Fruit fly (Drosophila melanogaster) whole organism, embryonic: Measurements from ENCODE around the gene CG5568.
A peak's percentile ranks its signal among the peaks of the same experiment; 100 is the strongest.

Experiments
- CG1024 ChIP-seq: fragments of 200-800 bp; sonication (Bioruptor generic); IDR thresholded peaks from 2 replicates; pipeline ENCODE4 v1.3.6; 2022; ENCODE audit warnings: missing biosample characterization, missing genetic modification characterization
- CG10431 ChIP-seq: fragments of 200-800 bp; sonication (Bioruptor generic); optimal IDR thresholded peaks from 3 replicates; lab custom pipeline; 2018; ENCODE audit warnings: missing biosample characterization, mild to moderate bottlenecking, missing genetic modification characterization
- CG10959 ChIP-seq: fragments of 200-800 bp; sonication (Bioruptor generic); IDR thresholded peaks from 2 replicates; pipeline ENCODE4 v1.3.6; 2022; ENCODE audit warnings: missing biosample characterization, missing genetic modification characterization
- CG10979 ChIP-seq: fragments of 200-800 bp; sonication (Bioruptor generic); optimal IDR thresholded peaks from 2 replicates; lab custom pipeline; 2018; ENCODE audit warnings: missing biosample characterization, mild to moderate bottlenecking, missing genetic modification characterization, moderate library complexity
- CG11085 ChIP-seq: fragments of 200-800 bp; sonication (Bioruptor generic); IDR thresholded peaks from 2 replicates; pipeline ENCODE4 v1.3.6; 2022; ENCODE audit warnings: missing biosample characterization, missing genetic modification characterization
- CG13775 ChIP-seq: fragments of 200-800 bp; sonication (Bioruptor generic); optimal IDR thresholded peaks from 3 replicates; lab custom pipeline; 2017; ENCODE audit warnings: missing biosample characterization, mild to moderate bottlenecking, missing genetic modification characterization
- CG13894 ChIP-seq: fragments of 200-800 bp; sonication (Bioruptor generic); optimal IDR thresholded peaks from 3 replicates; lab custom pipeline; 2018; ENCODE audit warnings: missing biosample characterization, mild to moderate bottlenecking, missing genetic modification characterization, moderate library complexity
- CG14860 ChIP-seq: fragments of 200-800 bp; sonication (Bioruptor generic); IDR thresholded peaks from 3 replicates; pipeline ENCODE4 v1.3.6; 2022; ENCODE audit warnings: missing biosample characterization, missing genetic modification characterization; ENCODE audit not compliant: partially characterized antibody
- CG16813 ChIP-seq: fragments of 200-800 bp; sonication (Bioruptor generic); IDR thresholded peaks from 3 replicates; pipeline ENCODE4 v1.3.6; 2022; ENCODE audit warnings: missing biosample characterization, missing genetic modification characterization; ENCODE audit not compliant: partially characterized antibody
- CG16863 ChIP-seq: fragments of 200-800 bp; sonication (Bioruptor generic); optimal IDR thresholded peaks from 3 replicates; lab custom pipeline; 2016; ENCODE audit warnings: missing biosample characterization, missing genetic modification characterization
- CG2202 ChIP-seq: fragments of 200-800 bp; sonication (Bioruptor generic); optimal IDR thresholded peaks from 2 replicates; lab custom pipeline; 2018; ENCODE audit warnings: missing biosample characterization, mild to moderate bottlenecking, missing genetic modification characterization
- CG2678 ChIP-seq: fragments of 200-800 bp; sonication (Bioruptor generic); optimal IDR thresholded peaks from 3 replicates; lab custom pipeline; 2019; ENCODE audit warnings: missing biosample characterization, mild to moderate bottlenecking, missing genetic modification characterization, moderate library complexity
- CG2712 ChIP-seq: fragments of 200-800 bp; optimal IDR thresholded peaks from 3 replicates; lab custom pipeline; 2019; ENCODE audit warnings: missing biosample characterization, mild to moderate bottlenecking, missing genetic modification characterization, moderate library complexity
- CG30020 ChIP-seq: fragments of 200-800 bp; optimal IDR thresholded peaks from 2 replicates; lab custom pipeline; 2019; ENCODE audit warnings: missing biosample characterization, mild to moderate bottlenecking, missing genetic modification characterization, moderate library complexity
- CG34224 ChIP-seq: fragments of 200-800 bp; sonication (Bioruptor generic); IDR thresholded peaks from 3 replicates; pipeline ENCODE4 v1.3.6; 2022; ENCODE audit warnings: missing biosample characterization, missing genetic modification characterization; ENCODE audit not compliant: partially characterized antibody
- CG4328 ChIP-seq: fragments of 200-800 bp; sonication (Bioruptor generic); optimal IDR thresholded peaks from 3 replicates; lab custom pipeline; 2017; ENCODE audit warnings: missing biosample characterization, missing genetic modification reagents, missing genetic modification characterization
- CG4424 ChIP-seq: fragments of 200-800 bp; sonication (Bioruptor generic); optimal IDR thresholded peaks from 3 replicates; lab custom pipeline; 2016; ENCODE audit warnings: missing biosample characterization, missing genetic modification characterization
- CG7357 ChIP-seq: fragments of 200-800 bp; sonication (Bioruptor generic); IDR thresholded peaks from 3 replicates; pipeline ENCODE4 v1.3.6; 2022; ENCODE audit warnings: missing biosample characterization, missing genetic modification characterization
- CG9932 ChIP-seq: fragments of 200-800 bp; sonication (Bioruptor generic); IDR thresholded peaks from 2 replicates; pipeline ENCODE4 v1.3.6; 2022; ENCODE audit warnings: missing biosample characterization, missing genetic modification characterization
- Chrac-16 ChIP-seq: fragments of 200-800 bp; sonication (Bioruptor generic); optimal IDR thresholded peaks from 3 replicates; lab custom pipeline; 2016; ENCODE audit warnings: missing biosample characterization, missing genetic modification characterization
- E2f2 ChIP-seq: fragments of 200-800 bp; sonication (Bioruptor generic); IDR thresholded peaks from 2 replicates; pipeline ENCODE4 v1.3.6; 2022; ENCODE audit warnings: missing biosample characterization, missing genetic modification characterization
- H15 ChIP-seq: fragments of 200-800 bp; sonication (Bioruptor generic); IDR thresholded peaks from 3 replicates; pipeline ENCODE4 v1.3.6; 2022; ENCODE audit warnings: missing biosample characterization, missing genetic modification characterization
- H2.0 ChIP-seq: fragments of 200-800 bp; sonication (Bioruptor generic); IDR thresholded peaks from 2 replicates; pipeline ENCODE4 v1.3.6; 2022; ENCODE audit warnings: missing biosample characterization, missing genetic modification characterization
- Hr39 ChIP-seq: fragments of >200 bp; optimal IDR thresholded peaks from 2 replicates; lab custom pipeline; 2017
- Kr ChIP-seq: fragments of 200-800 bp; sonication (Bioruptor generic); optimal IDR thresholded peaks from 2 replicates; lab custom pipeline; 2017; ENCODE audit warnings: missing biosample characterization, mild to moderate bottlenecking, missing genetic modification characterization
- Lim3 ChIP-seq: fragments of 200-800 bp; sonication (Bioruptor generic); IDR thresholded peaks from 2 replicates; pipeline ENCODE4 v1.3.6; 2022; ENCODE audit warnings: missing biosample characterization, missing genetic modification characterization
- MBD-R2 ChIP-seq: fragments of 200-800 bp; sonication (Bioruptor generic); IDR thresholded peaks from 2 replicates; pipeline ENCODE4 v1.3.6; 2022; ENCODE audit warnings: missing biosample characterization, missing genetic modification characterization
- MESR4 ChIP-seq: fragments of 200-800 bp; sonication (Bioruptor generic); optimal IDR thresholded peaks from 2 replicates; lab custom pipeline; 2018; ENCODE audit warnings: missing biosample characterization, mild to moderate bottlenecking, missing genetic modification characterization, moderate library complexity
- NFAT ChIP-seq: fragments of 200-800 bp; sonication (Bioruptor generic); IDR thresholded peaks from 2 replicates; pipeline ENCODE4 v1.3.6; 2022; ENCODE audit warnings: missing biosample characterization, missing genetic modification characterization
- Rx ChIP-seq: fragments of 200-800 bp; sonication (Bioruptor generic); IDR thresholded peaks from 2 replicates; pipeline ENCODE4 v1.3.6; 2022; ENCODE audit warnings: missing biosample characterization, missing genetic modification characterization
- Sin3A ChIP-seq: fragments of >200 bp; optimal IDR thresholded peaks from 2 replicates; lab custom pipeline; 2018
- Xrp1 ChIP-seq: fragments of 200-800 bp; sonication (Bioruptor generic); IDR thresholded peaks from 2 replicates; pipeline ENCODE4 v1.3.6; 2022; ENCODE audit warnings: missing biosample characterization, missing genetic modification characterization
- YL-1 ChIP-seq: fragments of 200-800 bp; sonication (Bioruptor generic); optimal IDR thresholded peaks from 3 replicates; lab custom pipeline; 2017; ENCODE audit warnings: missing biosample characterization, mild to moderate bottlenecking, missing genetic modification characterization
- abd-A ChIP-seq: fragments of 200-800 bp; sonication (Bioruptor generic); optimal IDR thresholded peaks from 3 replicates; lab custom pipeline; 2019; ENCODE audit warnings: missing biosample characterization, mild to moderate bottlenecking, missing genetic modification characterization, moderate library complexity
- crc ChIP-seq: fragments of 200-800 bp; sonication (Bioruptor generic); optimal IDR thresholded peaks from 2 replicates; lab custom pipeline; 2016; ENCODE audit warnings: missing biosample characterization, missing genetic modification characterization
- dimm ChIP-seq: fragments of 200-800 bp; sonication (Bioruptor generic); IDR thresholded peaks from 2 replicates; pipeline ENCODE4 v1.3.6; 2022; ENCODE audit warnings: missing biosample characterization, missing genetic modification characterization
- dpn ChIP-seq, 2 experiments: fragments of 200-800 bp; sonication (Bioruptor generic); optimal IDR thresholded peaks; 3 replicates each; lab custom pipeline; 2016; ENCODE audit warnings: missing biosample characterization in 2 of 2, missing genetic modification characterization in 2 of 2
- ems ChIP-seq: fragments of 200-800 bp; sonication (Bioruptor generic); optimal IDR thresholded peaks from 3 replicates; lab custom pipeline; 2016; ENCODE audit warnings: missing biosample characterization, missing genetic modification characterization
- gem ChIP-seq: fragments of 200-800 bp; sonication (Bioruptor generic); optimal IDR thresholded peaks from 2 replicates; lab custom pipeline; 2019; ENCODE audit warnings: missing biosample characterization, mild to moderate bottlenecking, missing genetic modification characterization, moderate library complexity
- gro ChIP-seq: fragments of 200-800 bp; sonication (Bioruptor generic); optimal IDR thresholded peaks from 2 replicates; lab custom pipeline; 2016; ENCODE audit warnings: missing biosample characterization, missing genetic modification characterization
- ken ChIP-seq: fragments of 200-800 bp; sonication (Bioruptor generic); IDR thresholded peaks from 3 replicates; pipeline ENCODE4 v1.3.6; 2022; ENCODE audit warnings: missing biosample characterization, missing genetic modification characterization
- lmd ChIP-seq: fragments of 200-800 bp; sonication (Bioruptor generic); IDR thresholded peaks from 2 replicates; pipeline ENCODE4 v1.3.6; 2022; ENCODE audit warnings: missing biosample characterization, missing genetic modification characterization
- otp ChIP-seq: fragments of 200-800 bp; sonication (Bioruptor generic); IDR thresholded peaks from 3 replicates; pipeline ENCODE4, ENCODE4 v1.3.6; 2022; ENCODE audit warnings: missing biosample characterization, missing genetic modification characterization
- pfk ChIP-seq: fragments of 200-800 bp; sonication (Bioruptor generic); optimal IDR thresholded peaks from 2 replicates; lab custom pipeline; 2018; ENCODE audit warnings: missing biosample characterization, mild to moderate bottlenecking, missing genetic modification characterization, moderate library complexity
- pnt ChIP-seq: fragments of 200-800 bp; sonication (Bioruptor generic); optimal IDR thresholded peaks from 3 replicates; lab custom pipeline; 2016; ENCODE audit warnings: missing biosample characterization, missing genetic modification characterization
- slou ChIP-seq: fragments of 200-800 bp; sonication (Bioruptor generic); optimal IDR thresholded peaks from 3 replicates; lab custom pipeline; 2016; ENCODE audit warnings: missing biosample characterization, missing genetic modification characterization
- stwl ChIP-seq: fragments of 200-800 bp; sonication (Bioruptor generic); optimal IDR thresholded peaks from 3 replicates; lab custom pipeline; 2018; ENCODE audit warnings: missing biosample characterization, mild to moderate bottlenecking, missing genetic modification characterization, moderate library complexity
- sug ChIP-seq: fragments of 200-800 bp; optimal IDR thresholded peaks from 2 replicates; lab custom pipeline; 2019; ENCODE audit warnings: missing biosample characterization, mild to moderate bottlenecking, missing genetic modification characterization, moderate library complexity
- tll ChIP-seq, 2 experiments: fragments of 200-800 bp in 1 of 2; fragments of >200 bp in 1 of 2; sonication (Bioruptor generic) in 1 of 2; optimal IDR thresholded peaks; 2 replicates each; lab custom pipeline; 2017 to 2019; ENCODE audit warnings: missing biosample characterization in 2 of 2, missing genetic modification characterization in 2 of 2, mild to moderate bottlenecking in 1 of 2, moderate library complexity in 1 of 2
- toy ChIP-seq: fragments of 200-800 bp; sonication (Bioruptor generic); IDR thresholded peaks from 2 replicates; pipeline ENCODE4 v1.3.6; 2022; ENCODE audit warnings: missing biosample characterization, missing genetic modification characterization
- trem ChIP-seq: fragments of 200-800 bp; optimal IDR thresholded peaks from 3 replicates; lab custom pipeline; 2019; ENCODE audit warnings: missing biosample characterization, mild to moderate bottlenecking, missing genetic modification characterization, moderate library complexity
- trh ChIP-seq: fragments of 200-800 bp; sonication (Bioruptor generic); optimal IDR thresholded peaks from 2 replicates; lab custom pipeline; 2016; ENCODE audit warnings: missing biosample characterization, missing genetic modification characterization
- vnd ChIP-seq: fragments of 200-800 bp; sonication (Bioruptor generic); IDR thresholded peaks from 3 replicates; pipeline ENCODE4 v1.3.6; 2022; ENCODE audit warnings: missing biosample characterization, missing genetic modification characterization; ENCODE audit not compliant: partially characterized antibody

The CG5568 gene

DNA sequence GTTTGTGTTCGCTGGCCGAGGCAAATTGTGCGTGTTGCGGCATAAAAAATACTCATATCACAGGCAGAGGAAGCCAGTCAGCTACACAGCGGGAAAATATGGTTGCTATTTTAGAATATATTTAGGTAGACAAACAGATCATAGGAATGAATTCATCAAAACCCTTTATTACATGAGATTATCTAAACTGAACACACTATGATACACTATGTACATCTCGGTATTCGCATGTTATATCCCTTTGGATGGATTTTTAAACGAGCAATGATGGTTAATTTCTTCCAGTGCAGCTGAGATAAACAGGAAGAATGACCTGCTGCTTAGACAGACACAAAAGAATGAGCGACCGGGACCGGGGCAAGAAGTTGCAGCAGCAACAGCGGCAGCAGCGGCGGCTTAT, 14.4 kb upstream of the CG5568 start (continued):
- no peak for TF ChIP-seq CG14860 (GFP tag; lab: Robert Waterston, UW)
- TF ChIP-seq trh (GFP tag; lab: Kevin White, UChicago) = no peak
- no peak for TF ChIP-seq vnd (GFP tag; lab: Robert Waterston, UW)
- TF ChIP-seq Kr = peak; percentile 54
- TF ChIP-seq dimm (GFP tag; lab: Robert Waterston, UW) = no peak
- TF ChIP-seq sug (tag; lab: Kevin White, UChicago) = no peak
- TF ChIP-seq H15 = no peak
- no peak for TF ChIP-seq CG4328 (GFP tag; lab: Kevin White, UChicago)
- no peak for TF ChIP-seq E2f2 (GFP tag; lab: Robert Waterston, UW)
- peak; percentile 50 for TF ChIP-seq CG10959 (GFP tag; lab: Robert Waterston, UW)
- TF ChIP-seq CG13775 (GFP tag; lab: Kevin White, UChicago) = peak; percentile 66
- TF ChIP-seq Sin3A (lab: Kevin White, UChicago) = no peak
- peak; percentile 17 for TF ChIP-seq crc (GFP tag; lab: Kevin White, UChicago)
- TF ChIP-seq CG2712 = peak; percentile 80
- TF ChIP-seq lmd (GFP tag; lab: Robert Waterston, UW) = no peak
- peak; percentile 20 to 84 for TF ChIP-seq tll (GFP tag; optimal IDR thresholded peaks at IDR 0.05; lab: Kevin White, UChicago)
- no peak for TF ChIP-seq CG16813 (GFP tag; lab: Robert Waterston, UW)
- TF ChIP-seq CG2202 (tag; lab: Kevin White, UChicago) = peak; percentile 40
- peak; percentile 66 for TF ChIP-seq gem (tag; lab: Kevin White, UChicago)
- no peak for TF ChIP-seq CG9932 (GFP tag; lab: Robert Waterston, UW)
- no peak for TF ChIP-seq Hr39
- no peak for TF ChIP-seq CG11085 (GFP tag; lab: Robert Waterston, UW)
- TF ChIP-seq toy = no peak
- TF ChIP-seq CG4424 (GFP tag; lab: Kevin White, UChicago) = peak; percentile 49
- no peak for TF ChIP-seq CG34224 (GFP tag; lab: Robert Waterston, UW)
- no peak for TF ChIP-seq NFAT (GFP tag; lab: Robert Waterston, UW)
- no peak for TF ChIP-seq otp (GFP tag; lab: Robert Waterston, UW)
- TF ChIP-seq CG13894 (tag; lab: Kevin White, UChicago) = no peak
- no peak for TF ChIP-seq abd-A (tag; lab: Kevin White, UChicago)
- peak; percentile 62 for TF ChIP-seq trem (tag; lab: Kevin White, UChicago)
- TF ChIP-seq slou (GFP tag; lab: Kevin White, UChicago) = no peak
- TF ChIP-seq stwl = peak; percentile 26
- TF ChIP-seq CG7357 (GFP tag; lab: Robert Waterston, UW) = no peak
- no peak for TF ChIP-seq MESR4 (GFP tag; lab: Kevin White, UChicago)
- no peak for TF ChIP-seq CG10431
- TF ChIP-seq CG10979 (tag; lab: Kevin White, UChicago) = peak; percentile 82
- peak in 1 of 2 experiments; percentile 7 for TF ChIP-seq dpn (GFP tag; optimal IDR thresholded peaks at IDR 0.05; lab: Kevin White, UChicago)
- TF ChIP-seq ems (GFP tag; lab: Kevin White, UChicago) = no peak
- TF ChIP-seq gro (GFP tag; lab: Kevin White, UChicago) = no peak
- TF ChIP-seq Lim3 (GFP tag; lab: Robert Waterston, UW) = no peak
- TF ChIP-seq H2.0 (GFP tag; lab: Robert Waterston, UW) = no peak
- no peak for TF ChIP-seq MBD-R2 (GFP tag; lab: Robert Waterston, UW)
- no peak for TF ChIP-seq ken (GFP tag; lab: Robert Waterston, UW)
- TF ChIP-seq YL-1 (GFP tag; lab: Kevin White, UChicago) = no peak
- TF ChIP-seq pnt (GFP tag; lab: Kevin White, UChicago) = peak; percentile 16
- no peak for TF ChIP-seq Rx
- no peak for TF ChIP-seq CG1024
- TF ChIP-seq Chrac-16 (GFP tag; lab: Kevin White, UChicago) = peak; percentile 59
- no peak for TF ChIP-seq CG30020 (tag; lab: Kevin White, UChicago)
- peak; percentile 38 for TF ChIP-seq CG16863
- peak; percentile 79 for TF ChIP-seq Xrp1 (GFP tag; lab: Robert Waterston, UW)
- TF ChIP-seq CG2678 (tag; lab: Kevin White, UChicago) = no peak
- no peak for TF ChIP-seq pfk (GFP tag; lab: Kevin White, UChicago)
